Worm (Caenorhabditis elegans) whole organism, midembryonic: ENCODE data around the gene C27C12.3.

Source experiments
- T22C8.4 ChIP-seq: fragments of 200-800 bp; sonication (Bioruptor generic); IDR thresholded peaks from 2 replicates; pipeline ENCODE4 v1.3.6; 2022; ENCODE audit warnings: missing genetic modification characterization, missing compliant biosample characterization
- cog-1 ChIP-seq: sonication (generic microtip); optimal IDR thresholded peaks from 2 replicates; lab custom pipeline; 2016; ENCODE audit warnings: missing genetic modification characterization, missing compliant biosample characterization
- med-1 ChIP-seq: sonication (generic microtip); optimal IDR thresholded peaks from 2 replicates; lab custom pipeline; 2017; ENCODE audit warnings: missing genetic modification characterization, mild to moderate bottlenecking, missing compliant biosample characterization, antibody characterized with exemption, missing genetic modification reagents; ENCODE audit not compliant: insufficient read depth
- ref-1 ChIP-seq: fragments of 200-800 bp; sonication (Bioruptor generic); conservative IDR thresholded peaks from 2 replicates; pipeline ENCODE4 v1.3.6; 2022; ENCODE audit warnings: missing genetic modification reagents, missing genetic modification characterization, missing compliant biosample characterization
- tab-1 ChIP-seq: fragments of 200-800 bp; sonication (Bioruptor generic); IDR thresholded peaks from 2 replicates; pipeline ENCODE4 v1.3.6; 2022; ENCODE audit warnings: missing genetic modification characterization, missing compliant biosample characterization

DNA sequence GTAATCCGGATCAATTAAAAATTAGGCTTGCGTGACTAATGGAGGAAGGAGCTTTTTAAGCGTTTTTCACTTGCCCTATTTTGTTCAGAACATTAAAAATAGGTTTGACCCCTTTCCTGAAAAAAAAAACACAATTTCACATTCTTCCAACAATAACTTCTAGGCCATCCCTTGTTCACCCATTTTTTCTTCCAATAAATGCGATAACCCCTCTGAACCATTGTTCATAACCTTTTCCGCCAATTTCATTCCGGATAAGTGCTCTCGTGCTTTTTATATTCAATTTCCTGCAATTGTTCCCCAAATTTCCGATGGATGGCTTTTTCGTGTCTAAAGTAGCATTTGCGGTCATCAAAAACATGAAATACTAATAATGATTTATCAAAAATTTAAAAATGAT, 50.2 kb downstream of the C27C12.3 start:
- TF ChIP-seq med-1 (GFP tag; lab: Kevin White, UChicago): no peak
- no peak for TF ChIP-seq cog-1 (tag; lab: Kevin White, UChicago)
- no peak for TF ChIP-seq ref-1
- TF ChIP-seq tab-1 (GFP tag; lab: Robert Waterston, UW): no peak
- no peak for TF ChIP-seq T22C8.4
